Fruit fly (Drosophila melanogaster) S2 (cell line): Measurements from ENCODE around the gene Phae1.

ENCODE experiments used
- CG8478 ChIP-seq: fragments of >200 bp; optimal IDR thresholded peaks from 2 replicates; lab custom pipeline; 2018
- CTCF ChIP-seq, 2 experiments: fragments of >200 bp; optimal IDR thresholded peaks; 2 replicates each; lab custom pipeline; 2018

Gene Phae1

dm6 chr2L:12134125-12134378, 24.8 kb downstream of the Phae1 start:
- TF ChIP-seq CG8478 (lab: Kevin White, UChicago) (no peak), CTCF (optimal IDR thresholded peaks at IDR 0.05; lab: Kevin White, UChicago) (no peak)

dm6 chr2L:12137708-12138107, 28.5 kb downstream of the Phae1 start, which contains the start of gene Gr33a:
Gene Gr33a (plus strand): TSS chr2L:12138008.
- TF ChIP-seq CG8478 (lab: Kevin White, UChicago) (no peak), CTCF (optimal IDR thresholded peaks at IDR 0.05; lab: Kevin White, UChicago) (no peak)

- no peak for TF ChIP-seq CG8478 (lab: Kevin White, UChicago)
- TF ChIP-seq CTCF (optimal IDR thresholded peaks at IDR 0.05; lab: Kevin White, UChicago), result no peak
Measured at dm6 chr2L:12142439-12142838, 33.2 kb downstream of the Phae1 start, which contains the start of gene CG31760. Gene CG31760 (plus strand): TSS chr2L:12142780.
